Worm (Caenorhabditis elegans) whole organism, young adult: ENCODE results near the gene mes-1.

Experiments
- F10E7.11 ChIP-seq: sonication (generic microtip); optimal IDR thresholded peaks from 2 replicates; lab custom pipeline; 2017; ENCODE audit warnings: mild to moderate bottlenecking, missing genetic modification characterization, moderate library complexity, missing compliant biosample characterization
- F33H1.4 ChIP-seq: fragments of 200-800 bp; sonication (Bioruptor generic); IDR thresholded peaks from 2 replicates; pipeline ENCODE4 v1.3.6; 2022; ENCODE audit warnings: missing genetic modification reagents, missing genetic modification characterization, missing compliant biosample characterization
- F37B4.10 ChIP-seq: fragments of 200-800 bp; sonication (Bioruptor generic); IDR thresholded peaks from 2 replicates; pipeline ENCODE4 v1.3.6; 2022; ENCODE audit warnings: missing genetic modification characterization, missing compliant biosample characterization
- F39B2.1 ChIP-seq: fragments of 200-800 bp; sonication (Bioruptor generic); IDR thresholded peaks from 2 replicates; pipeline ENCODE4 v1.3.6; 2022; ENCODE audit warnings: missing genetic modification reagents, missing genetic modification characterization, missing compliant biosample characterization
- F49E8.2 ChIP-seq: sonication (generic microtip); optimal IDR thresholded peaks from 3 replicates; lab custom pipeline; 2017; ENCODE audit warnings: missing genetic modification characterization, mild to moderate bottlenecking, missing compliant biosample characterization, antibody characterized with exemption, moderate library complexity; ENCODE audit not compliant: insufficient read depth
- T26A5.8 ChIP-seq: sonication (generic microtip); optimal IDR thresholded peaks from 2 replicates; lab custom pipeline; 2016; ENCODE audit warnings: missing genetic modification characterization, missing compliant biosample characterization
- Y53G8AR.9 ChIP-seq: fragments of 200-800 bp; sonication (Bioruptor generic); conservative IDR thresholded peaks from 2 replicates; pipeline ENCODE4 v1.3.6; 2022; ENCODE audit warnings: missing genetic modification reagents, missing genetic modification characterization, missing compliant biosample characterization
- Y56A3A.18 ChIP-seq: fragments of 200-800 bp; sonication (Bioruptor generic); IDR thresholded peaks from 2 replicates; pipeline ENCODE4 v1.3.6; 2022; ENCODE audit warnings: missing genetic modification reagents, missing genetic modification characterization, missing compliant biosample characterization
- ZK185.1 ChIP-seq: sonication (generic microtip); optimal IDR thresholded peaks from 2 replicates; lab custom pipeline; 2016; ENCODE audit warnings: mild to moderate bottlenecking, missing genetic modification characterization, missing compliant biosample characterization; ENCODE audit not compliant: poor library complexity, severe bottlenecking
- ama-1 ChIP-seq, 3 experiments: fragments of 150-350 bp in 1 of 3; sonication (generic microtip) in 2 of 3; optimal IDR thresholded peaks; 2 replicates each; lab custom pipeline; 2014 to 2018; ENCODE audit warnings: missing biosample characterization in 2 of 3, missing genetic modification characterization in 2 of 3, missing genetic modification reagents in 2 of 3
- aptf-3 ChIP-seq: fragments of 200-800 bp; sonication (Bioruptor generic); IDR thresholded peaks from 2 replicates; pipeline ENCODE4 v1.3.6; 2022; ENCODE audit warnings: missing genetic modification characterization, missing compliant biosample characterization
- attf-6 ChIP-seq: fragments of 200-800 bp; sonication (Bioruptor generic); IDR thresholded peaks from 2 replicates; pipeline ENCODE4 v1.3.6; 2022; ENCODE audit warnings: missing genetic modification reagents, missing genetic modification characterization, missing compliant biosample characterization
- bed-1 ChIP-seq: fragments of 200-800 bp; sonication (Bioruptor generic); IDR thresholded peaks from 2 replicates; pipeline ENCODE4 v1.3.6; 2022; ENCODE audit warnings: missing genetic modification reagents, missing genetic modification characterization, missing compliant biosample characterization
- chd-7 ChIP-seq: sonication (generic microtip); optimal IDR thresholded peaks from 2 replicates; lab custom pipeline; 2016; ENCODE audit warnings: mild to moderate bottlenecking, missing genetic modification characterization, moderate library complexity, missing compliant biosample characterization
- ekl-4 ChIP-seq: fragments of 200-800 bp; sonication (Bioruptor generic); IDR thresholded peaks from 2 replicates; pipeline ENCODE4 v1.3.6; 2022; ENCODE audit warnings: missing genetic modification reagents, missing genetic modification characterization, missing compliant biosample characterization
- ets-4 ChIP-seq: fragments of 200-800 bp; sonication (Bioruptor generic); optimal IDR thresholded peaks from 2 replicates; lab custom pipeline; 2018; ENCODE audit warnings: mild to moderate bottlenecking, missing genetic modification characterization, missing compliant biosample characterization
- hlh-26 ChIP-seq: fragments of 200-800 bp; sonication (Bioruptor generic); conservative IDR thresholded peaks from 2 replicates; pipeline ENCODE4 v1.3.6; 2022; ENCODE audit warnings: missing genetic modification reagents, missing genetic modification characterization, missing compliant biosample characterization
- hmg-1.2 ChIP-seq: fragments of 200-800 bp; sonication (Bioruptor generic); IDR thresholded peaks from 2 replicates; pipeline ENCODE4 v1.3.6; 2022; ENCODE audit warnings: missing genetic modification reagents, missing genetic modification characterization, missing compliant biosample characterization
- lag-1 ChIP-seq: fragments of 200-800 bp; sonication (Bioruptor generic); IDR thresholded peaks from 2 replicates; pipeline ENCODE4 v1.3.6; 2022; ENCODE audit warnings: missing genetic modification reagents, missing genetic modification characterization, missing compliant biosample characterization
- let-526 ChIP-seq: fragments of 200-800 bp; sonication (Bioruptor generic); IDR thresholded peaks from 2 replicates; pipeline ENCODE4 v1.3.6; 2022; ENCODE audit warnings: missing genetic modification reagents, missing genetic modification characterization, missing compliant biosample characterization
- lin-40 ChIP-seq: sonication (generic microtip); optimal IDR thresholded peaks from 2 replicates; lab custom pipeline; 2016; ENCODE audit warnings: missing genetic modification characterization, mild to moderate bottlenecking, missing compliant biosample characterization, missing genotype, missing genetic modification reagents
- lsl-1 ChIP-seq: fragments of 200-800 bp; sonication (Bioruptor generic); optimal IDR thresholded peaks from 2 replicates; lab custom pipeline; 2018; ENCODE audit warnings: mild to moderate bottlenecking, missing genetic modification characterization, moderate library complexity, missing compliant biosample characterization
- lsy-27 ChIP-seq: sonication (generic microtip); optimal IDR thresholded peaks from 2 replicates; lab custom pipeline; 2017; ENCODE audit warnings: missing genetic modification characterization, mild to moderate bottlenecking, missing compliant biosample characterization, antibody characterized with exemption, missing genotype, borderline replicate concordance; ENCODE audit not compliant: insufficient read depth
- madf-3 ChIP-seq: fragments of 200-800 bp; sonication (Bioruptor generic); IDR thresholded peaks from 2 replicates; pipeline ENCODE4 v1.3.6; 2022; ENCODE audit warnings: missing genetic modification reagents, missing genetic modification characterization, missing compliant biosample characterization
- mel-28 ChIP-seq: sonication (generic microtip); optimal IDR thresholded peaks from 2 replicates; lab custom pipeline; 2016; ENCODE audit warnings: borderline replicate concordance, mild to moderate bottlenecking, missing genetic modification characterization, missing compliant biosample characterization
- mes-4 ChIP-seq: sonication (generic microtip); optimal IDR thresholded peaks from 2 replicates; lab custom pipeline; 2016; ENCODE audit warnings: missing genotype, missing genetic modification characterization, missing compliant biosample characterization
- nfyb-1 ChIP-seq: fragments of 200-800 bp; sonication (Bioruptor generic); IDR thresholded peaks from 2 replicates; pipeline ENCODE4 v1.3.6; 2022; ENCODE audit warnings: missing genetic modification reagents, missing genetic modification characterization, missing compliant biosample characterization
- nhr-80 ChIP-seq: sonication (generic microtip); optimal IDR thresholded peaks from 2 replicates; lab custom pipeline; 2016; ENCODE audit warnings: missing genetic modification characterization, missing compliant biosample characterization
- pbrm-1 ChIP-seq: fragments of 200-800 bp; sonication (Bioruptor generic); IDR thresholded peaks from 2 replicates; pipeline ENCODE4 v1.3.6; 2022; ENCODE audit warnings: missing genetic modification reagents, missing genetic modification characterization, missing compliant biosample characterization
- pha-4 ChIP-seq: fragments of 150-350 bp; sonication (generic microtip); optimal IDR thresholded peaks from 2 replicates; lab custom pipeline; 2014; ENCODE audit warnings: missing biosample characterization, missing genetic modification reagents, missing genetic modification characterization
- rec-8 ChIP-seq, 2 experiments: sonication (generic microtip); optimal IDR thresholded peaks; 2 replicates each; lab custom pipeline; 2016; ENCODE audit warnings: mild to moderate bottlenecking in 2 of 2, missing genetic modification characterization in 2 of 2, missing genetic modification reagents in 2 of 2, missing genotype in 2 of 2, missing biosample characterization in 1 of 2, missing compliant biosample characterization in 1 of 2, moderate library complexity in 1 of 2
- sdz-38 ChIP-seq: sonication (generic microtip); optimal IDR thresholded peaks from 2 replicates; lab custom pipeline; 2016; ENCODE audit warnings: missing genotype, missing genetic modification characterization, missing compliant biosample characterization
- snpc-1.1 ChIP-seq: sonication (generic microtip); optimal IDR thresholded peaks from 2 replicates; lab custom pipeline; 2017; ENCODE audit warnings: missing genetic modification characterization, mild to moderate bottlenecking, missing compliant biosample characterization, antibody characterized with exemption, moderate library complexity, missing genotype, missing genetic modification reagents; ENCODE audit not compliant: insufficient read depth
- snpc-4 ChIP-seq, 5 experiments: fragments of 150-350 bp in 1 of 5; sonication (generic microtip) in 4 of 5; optimal IDR thresholded peaks; 2 replicates each; lab custom pipeline; 2014 to 2018; ENCODE audit warnings: missing genetic modification characterization in 5 of 5, missing biosample characterization in 3 of 5, antibody characterized with exemption in 2 of 5, mild to moderate bottlenecking in 2 of 5, missing compliant biosample characterization in 2 of 5, missing genotype in 2 of 5, moderate library complexity in 2 of 5, missing genetic modification reagents in 1 of 5
- unc-130 ChIP-seq: sonication (generic microtip); optimal IDR thresholded peaks from 2 replicates; lab custom pipeline; 2016; ENCODE audit warnings: missing genetic modification reagents, missing genetic modification characterization, missing compliant biosample characterization
- zim-3 ChIP-seq: sonication (generic microtip); optimal IDR thresholded peaks from 2 replicates; lab custom pipeline; 2017; ENCODE audit warnings: mild to moderate bottlenecking, missing genetic modification characterization, moderate library complexity, missing compliant biosample characterization

The mes-1 gene

DNA sequence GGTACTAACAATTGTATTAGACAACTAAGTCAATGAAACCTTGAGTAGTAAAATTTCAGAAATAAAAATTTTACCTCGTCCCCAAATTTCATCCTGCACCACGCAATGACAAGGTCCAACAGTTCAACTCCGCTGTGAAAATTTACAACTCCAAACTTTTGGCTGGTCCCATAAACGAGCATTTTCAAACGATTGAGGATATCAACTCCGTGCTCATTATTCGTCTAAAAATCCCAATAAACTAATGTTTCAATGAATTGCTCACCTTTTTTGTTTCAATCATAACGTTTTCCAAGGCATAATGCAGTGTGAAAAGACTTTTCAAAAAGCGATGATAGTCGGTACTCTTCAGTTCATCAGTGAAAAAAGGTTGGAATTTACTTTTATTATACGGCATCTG, 49.3 kb downstream of the mes-1 start:
- TF ChIP-seq aptf-3 = no peak
- TF ChIP-seq Y56A3A.18 (GFP tag; lab: Robert Waterston, UW) = no peak
- TF ChIP-seq F49E8.2 (tag; lab: Kevin White, UChicago) = no peak

DNA sequence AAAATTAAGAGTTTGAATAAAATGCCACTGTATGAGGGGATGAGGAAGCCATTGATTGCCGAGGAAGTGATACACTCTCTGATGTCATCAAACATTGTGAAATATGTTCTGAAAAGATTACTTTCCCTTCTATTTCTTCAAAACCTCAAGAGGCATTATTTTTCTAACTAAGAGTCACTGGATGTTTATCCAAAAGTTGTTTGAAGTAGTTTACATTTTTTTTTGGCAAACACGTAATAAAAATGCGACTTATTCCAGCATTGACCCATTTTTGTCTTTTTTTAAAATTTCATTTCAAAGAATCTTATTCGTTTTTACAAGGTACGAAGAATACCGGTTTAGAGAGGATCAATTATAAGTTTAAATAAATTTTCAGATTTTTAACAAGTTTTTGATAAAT, 50.0 kb downstream of the mes-1 start, which contains the start of gene Y62H9A.11:
Gene Y62H9A.11, minus strand, starts transcription at position 101 of the 400 bp plus-strand sequence.
- TF ChIP-seq lsl-1 (GFP tag; lab: Kevin White, UChicago) (no peak), ekl-4 (GFP tag; lab: Robert Waterston, UW) (no peak), ZK185.1 (no peak), snpc-4 (GFP tag; optimal IDR thresholded peaks at IDR 0.05; lab: Kevin White, UChicago) (no peak), snpc-4 (tag; optimal IDR thresholded peaks at IDR 0.05; lab: Kevin White, UChicago) (no peak), ama-1 (optimal IDR thresholded peaks at IDR 0.05; lab: Kevin White, UChicago) (no peak), ama-1 (GFP tag; optimal IDR thresholded peaks at IDR 0.05; lab: Kevin White, UChicago) (no peak), pha-4 (tag; lab: Kevin White, UChicago) (no peak), F33H1.4 (GFP tag; lab: Robert Waterston, UW) (no peak)
- TF ChIP-seq, all 124 proteins: peak for 0

DNA sequence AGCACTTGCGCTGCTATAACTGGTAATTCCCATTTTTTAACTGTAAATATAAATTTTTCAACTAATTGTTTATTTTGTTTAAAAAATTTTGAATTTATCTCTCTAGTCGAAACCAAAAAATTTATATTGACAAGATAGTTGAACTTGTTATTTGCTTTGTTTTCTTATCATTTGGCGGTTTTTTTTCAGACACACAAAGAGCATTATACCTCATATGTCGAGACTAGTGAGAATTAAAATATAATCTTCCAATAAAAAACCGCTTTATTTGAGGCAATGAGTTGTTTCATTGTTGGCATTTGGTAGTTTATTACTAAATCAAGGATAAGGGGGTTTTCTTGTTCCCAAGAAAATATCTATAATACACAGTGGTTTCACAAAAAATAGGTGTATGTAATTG, 50.9 kb downstream of the mes-1 start:
- no peak for TF ChIP-seq T26A5.8
- no peak for TF ChIP-seq attf-6 (GFP tag; lab: Robert Waterston, UW)
- no peak for TF ChIP-seq F37B4.10 (GFP tag; lab: Robert Waterston, UW)
- no peak for TF ChIP-seq madf-3 (GFP tag; lab: Robert Waterston, UW)
- no peak for TF ChIP-seq zim-3 (tag; lab: Kevin White, UChicago)
- no peak for TF ChIP-seq rec-8 (tag; optimal IDR thresholded peaks at IDR 0.05; lab: Kevin White, UChicago)
- no peak for TF ChIP-seq let-526 (GFP tag; lab: Robert Waterston, UW)
- no peak for TF ChIP-seq mes-4 (tag; lab: Kevin White, UChicago)
- TF ChIP-seq lsl-1 (GFP tag; lab: Kevin White, UChicago) = no peak
- no peak for TF ChIP-seq F39B2.1 (GFP tag; lab: Robert Waterston, UW)
- TF ChIP-seq nfyb-1 (GFP tag; lab: Robert Waterston, UW) = no peak
- no peak for TF ChIP-seq lag-1 (GFP tag; lab: Robert Waterston, UW)

DNA sequence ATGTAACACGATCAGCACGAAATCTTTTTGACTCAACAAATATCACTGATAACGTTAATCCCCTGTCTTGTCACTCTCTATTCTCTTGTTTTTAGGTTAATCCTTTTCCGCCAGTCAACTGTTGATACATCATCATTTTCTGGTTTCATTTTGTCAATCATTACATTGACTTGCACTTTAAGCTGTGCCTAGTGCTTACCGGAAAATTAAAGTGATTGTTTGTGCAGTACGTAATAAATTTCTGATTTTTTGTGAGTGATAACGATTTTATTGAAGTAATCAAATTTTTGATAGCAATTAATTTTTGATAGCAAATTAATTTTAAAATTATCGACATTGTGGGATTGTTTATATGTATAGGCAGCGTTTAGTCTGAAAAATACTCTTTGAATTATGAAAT, 51.9 kb downstream of the mes-1 start:
- TF ChIP-seq zim-3 (tag; lab: Kevin White, UChicago) (no peak), hmg-1.2 (GFP tag; lab: Robert Waterston, UW) (no peak), lsy-27 (tag; lab: Kevin White, UChicago) (no peak), mel-28 (tag; lab: Kevin White, UChicago) (no peak), bed-1 (GFP tag; lab: Robert Waterston, UW) (no peak), snpc-1.1 (tag; lab: Kevin White, UChicago) (no peak), unc-130 (no peak), lin-40 (no peak), pbrm-1 (no peak), F10E7.11 (tag; lab: Kevin White, UChicago) (no peak), chd-7 (no peak), nhr-80 (tag; lab: Kevin White, UChicago) (peak; percentile 66), hlh-26 (GFP tag; lab: Robert Waterston, UW) (no peak), Y53G8AR.9 (GFP tag; lab: Robert Waterston, UW) (no peak), ets-4 (peak; percentile 35), sdz-38 (tag; lab: Kevin White, UChicago) (no peak)
- TF ChIP-seq, all 124 proteins: peak for 2
